Worm (Caenorhabditis elegans) whole organism, L3 larva: Measurements from ENCODE around the gene ech-2.

Experiments used
- elt-2 ChIP-seq: sonication (generic microtip); optimal IDR thresholded peaks from 2 replicates; lab custom pipeline; 2016; ENCODE audit warnings: missing genetic modification reagents, mild to moderate bottlenecking, missing genetic modification characterization, missing compliant biosample characterization
- eor-1 ChIP-seq, 2 experiments: fragments of 150-350 bp; optimal IDR thresholded peaks; 2 replicates each; lab custom pipeline; 2014 to 2018; ENCODE audit warnings: missing biosample characterization in 2 of 2, missing genetic modification characterization in 2 of 2
- fkh-10 ChIP-seq: sonication (generic microtip); optimal IDR thresholded peaks from 2 replicates; lab custom pipeline; 2017; ENCODE audit warnings: missing biosample characterization, missing genetic modification reagents, missing genetic modification characterization
- fos-1 ChIP-seq: fragments of 150-350 bp; optimal IDR thresholded peaks from 2 replicates; lab custom pipeline; 2014; ENCODE audit warnings: missing biosample characterization, missing genetic modification characterization
- lsy-12 ChIP-seq: sonication (generic microtip); optimal IDR thresholded peaks from 2 replicates; lab custom pipeline; 2016; ENCODE audit warnings: mild to moderate bottlenecking, missing genetic modification characterization, missing compliant biosample characterization
- mml-1 ChIP-seq: fragments of 150-350 bp; sonication (generic microtip); optimal IDR thresholded peaks from 3 replicates; lab custom pipeline; 2014; ENCODE audit warnings: missing biosample characterization, missing genetic modification characterization
- nhr-25 ChIP-seq: sonication (generic microtip); optimal IDR thresholded peaks from 2 replicates; lab custom pipeline; 2017; ENCODE audit warnings: missing biosample characterization, missing genetic modification characterization
- pqm-1 ChIP-seq: fragments of 150-350 bp; optimal IDR thresholded peaks from 2 replicates; lab custom pipeline; 2017; ENCODE audit warnings: missing biosample characterization, missing genetic modification characterization, inconsistent platforms
- sea-2 ChIP-seq: fragments of 150-350 bp; sonication (generic microtip); optimal IDR thresholded peaks from 4 replicates; lab custom pipeline; 2014; ENCODE audit warnings: missing biosample characterization, missing genetic modification reagents, missing genetic modification characterization
- snpc-4 ChIP-seq: fragments of 150-350 bp; optimal IDR thresholded peaks from 2 replicates; lab custom pipeline; 2014; ENCODE audit warnings: missing biosample characterization, missing genetic modification characterization
- unc-39 ChIP-seq: sonication (generic microtip); optimal IDR thresholded peaks from 4 replicates; lab custom pipeline; 2017; ENCODE audit warnings: missing biosample characterization, missing genetic modification characterization

ce11 chrIV:11871083-11871482 is 14.9 kb upstream of the ech-2 start:
- no peak for TF ChIP-seq elt-2 (tag; lab: Kevin White, UChicago)
- TF ChIP-seq mml-1 (tag; lab: Kevin White, UChicago), result no peak
- peak; percentile 10 for TF ChIP-seq snpc-4 (tag; lab: Kevin White, UChicago)
- no peak for TF ChIP-seq unc-39 (tag; lab: Kevin White, UChicago)
- no peak for TF ChIP-seq lsy-12 (tag; lab: Kevin White, UChicago)
- TF ChIP-seq sea-2 (GFP tag; lab: Kevin White, UChicago), result no peak
- TF ChIP-seq eor-1 (tag; optimal IDR thresholded peaks at IDR 0.05; lab: Kevin White, UChicago), result no peak
- TF ChIP-seq pqm-1 (tag; lab: Kevin White, UChicago), result no peak
- no peak for TF ChIP-seq nhr-25 (tag; lab: Kevin White, UChicago)
- peak; percentile 16 for TF ChIP-seq fkh-10
- TF ChIP-seq fos-1 (tag; lab: Kevin White, UChicago), result no peak
